Worm (Caenorhabditis elegans) whole organism, L3 larva: ENCODE measurements around the gene rad-54.L2.

ENCODE experiments used
- R02D3.7 ChIP-seq: fragments of 150-350 bp; optimal IDR thresholded peaks from 2 replicates; lab custom pipeline; 2014; ENCODE audit warnings: missing biosample characterization, missing genetic modification characterization
- ZK546.5 ChIP-seq: sonication (generic microtip); optimal IDR thresholded peaks from 2 replicates; lab custom pipeline; 2017; ENCODE audit warnings: missing biosample characterization, missing genetic modification characterization
- aly-2 ChIP-seq: fragments of 150-350 bp; optimal IDR thresholded peaks from 2 replicates; lab custom pipeline; 2014; ENCODE audit warnings: missing biosample characterization, missing genetic modification characterization
- ama-1 ChIP-seq: fragments of 150-350 bp; optimal IDR thresholded peaks from 2 replicates; lab custom pipeline; 2018
- ceh-16 ChIP-seq: sonication (generic microtip); optimal IDR thresholded peaks from 2 replicates; lab custom pipeline; 2017; ENCODE audit warnings: missing biosample characterization, missing genetic modification characterization
- ceh-28 ChIP-seq: fragments of 150-350 bp; optimal IDR thresholded peaks from 2 replicates; lab custom pipeline; 2014; ENCODE audit warnings: missing biosample characterization, missing genetic modification reagents, missing genetic modification characterization
- ceh-82 ChIP-seq: fragments of 150-350 bp; optimal IDR thresholded peaks from 2 replicates; lab custom pipeline; 2014; ENCODE audit warnings: missing biosample characterization, missing genetic modification characterization
- ceh-9 ChIP-seq: sonication (generic microtip); optimal IDR thresholded peaks from 2 replicates; lab custom pipeline; 2018; ENCODE audit warnings: missing biosample characterization, missing genetic modification characterization
- daf-12 ChIP-seq: fragments of 150-350 bp; optimal IDR thresholded peaks from 2 replicates; lab custom pipeline; 2014; ENCODE audit warnings: missing biosample characterization, missing genetic modification reagents, missing genetic modification characterization
- egl-27 ChIP-seq: sonication (generic microtip); optimal IDR thresholded peaks from 4 replicates; lab custom pipeline; 2017; ENCODE audit warnings: missing biosample characterization, missing genetic modification reagents, missing genetic modification characterization
- elt-1 ChIP-seq: fragments of 150-350 bp; optimal IDR thresholded peaks from 2 replicates; lab custom pipeline; 2014; ENCODE audit warnings: missing biosample characterization, missing genetic modification characterization
- elt-2 ChIP-seq: sonication (generic microtip); optimal IDR thresholded peaks from 2 replicates; lab custom pipeline; 2016; ENCODE audit warnings: missing genetic modification reagents, mild to moderate bottlenecking, missing genetic modification characterization, missing compliant biosample characterization
- elt-3 ChIP-seq, 3 experiments: fragments of 150-350 bp in 1 of 3; sonication (generic microtip) in 2 of 3; optimal IDR thresholded peaks; 2 replicates in 2 of 3; 4 replicates in 1 of 3; lab custom pipeline; 2014 to 2017; ENCODE audit warnings: missing biosample characterization in 3 of 3, missing genetic modification characterization in 3 of 3
- eor-1 ChIP-seq, 2 experiments: fragments of 150-350 bp; optimal IDR thresholded peaks; 2 replicates each; lab custom pipeline; 2014 to 2018; ENCODE audit warnings: missing biosample characterization in 2 of 2, missing genetic modification characterization in 2 of 2
- fkh-10 ChIP-seq: sonication (generic microtip); optimal IDR thresholded peaks from 2 replicates; lab custom pipeline; 2017; ENCODE audit warnings: missing biosample characterization, missing genetic modification reagents, missing genetic modification characterization
- fkh-2 ChIP-seq: fragments of 150-350 bp; optimal IDR thresholded peaks from 2 replicates; lab custom pipeline; 2014; ENCODE audit warnings: missing biosample characterization, missing genetic modification reagents, missing genetic modification characterization
- fos-1 ChIP-seq: fragments of 150-350 bp; optimal IDR thresholded peaks from 2 replicates; lab custom pipeline; 2014; ENCODE audit warnings: missing biosample characterization, missing genetic modification characterization
- hmg-11 ChIP-seq: sonication (generic microtip); optimal IDR thresholded peaks from 2 replicates; lab custom pipeline; 2016; ENCODE audit warnings: missing genetic modification characterization, missing compliant biosample characterization
- jun-1 ChIP-seq: fragments of 150-350 bp; optimal IDR thresholded peaks from 2 replicates; lab custom pipeline; 2014; ENCODE audit warnings: missing biosample characterization, missing genetic modification reagents, missing genetic modification characterization
- lin-15B ChIP-seq: fragments of 150-350 bp; optimal IDR thresholded peaks from 2 replicates; lab custom pipeline; 2014; ENCODE audit warnings: missing biosample characterization, missing genetic modification characterization
- lin-39 ChIP-seq: fragments of 150-350 bp; optimal IDR thresholded peaks from 2 replicates; lab custom pipeline; 2018; ENCODE audit warnings: missing biosample characterization, missing genetic modification reagents, missing genetic modification characterization
- lsy-12 ChIP-seq: sonication (generic microtip); optimal IDR thresholded peaks from 2 replicates; lab custom pipeline; 2016; ENCODE audit warnings: mild to moderate bottlenecking, missing genetic modification characterization, missing compliant biosample characterization
- mml-1 ChIP-seq: fragments of 150-350 bp; sonication (generic microtip); optimal IDR thresholded peaks from 3 replicates; lab custom pipeline; 2014; ENCODE audit warnings: missing biosample characterization, missing genetic modification characterization
- nfya-1 ChIP-seq: sonication (generic microtip); optimal IDR thresholded peaks from 2 replicates; lab custom pipeline; 2017; ENCODE audit warnings: missing genetic modification characterization, mild to moderate bottlenecking, missing compliant biosample characterization, antibody characterized with exemption, moderate library complexity; ENCODE audit not compliant: insufficient read depth
- nhr-23 ChIP-seq: fragments of 150-350 bp; optimal IDR thresholded peaks from 2 replicates; lab custom pipeline; 2014; ENCODE audit warnings: missing biosample characterization, missing genetic modification reagents, missing genetic modification characterization
- nhr-237 ChIP-seq: fragments of 150-350 bp; optimal IDR thresholded peaks from 2 replicates; lab custom pipeline; 2014; ENCODE audit warnings: missing biosample characterization, missing genetic modification characterization
- nhr-25 ChIP-seq: sonication (generic microtip); optimal IDR thresholded peaks from 2 replicates; lab custom pipeline; 2017; ENCODE audit warnings: missing biosample characterization, missing genetic modification characterization
- nhr-28 ChIP-seq: fragments of 150-350 bp; optimal IDR thresholded peaks from 2 replicates; lab custom pipeline; 2014; ENCODE audit warnings: missing biosample characterization, missing genetic modification characterization
- nhr-43 ChIP-seq: sonication (generic microtip); optimal IDR thresholded peaks from 2 replicates; lab custom pipeline; 2016; ENCODE audit warnings: mild to moderate bottlenecking, missing genetic modification characterization, missing compliant biosample characterization; ENCODE audit not compliant: poor library complexity, severe bottlenecking
- nhr-67 ChIP-seq: fragments of 150-350 bp; optimal IDR thresholded peaks from 2 replicates; lab custom pipeline; 2014; ENCODE audit warnings: missing biosample characterization, missing genetic modification characterization
- nhr-76 ChIP-seq: fragments of 150-350 bp; sonication (generic microtip); optimal IDR thresholded peaks from 5 replicates; lab custom pipeline; 2014; ENCODE audit warnings: missing biosample characterization, missing genetic modification characterization
- nhr-77 ChIP-seq: fragments of 150-350 bp; optimal IDR thresholded peaks from 2 replicates; lab custom pipeline; 2014; ENCODE audit warnings: missing biosample characterization, missing genetic modification characterization
- pha-4 ChIP-seq: fragments of 150-350 bp; optimal IDR thresholded peaks from 2 replicates; lab custom pipeline; 2014; ENCODE audit warnings: missing biosample characterization, missing genetic modification reagents, missing genetic modification characterization
- pqm-1 ChIP-seq: fragments of 150-350 bp; optimal IDR thresholded peaks from 2 replicates; lab custom pipeline; 2017; ENCODE audit warnings: missing biosample characterization, missing genetic modification characterization, inconsistent platforms
- sea-2 ChIP-seq: fragments of 150-350 bp; sonication (generic microtip); optimal IDR thresholded peaks from 4 replicates; lab custom pipeline; 2014; ENCODE audit warnings: missing biosample characterization, missing genetic modification reagents, missing genetic modification characterization
- skn-1 ChIP-seq: fragments of 150-350 bp; optimal IDR thresholded peaks from 2 replicates; lab custom pipeline; 2014; ENCODE audit warnings: missing biosample characterization, missing genetic modification characterization
- snpc-4 ChIP-seq: fragments of 150-350 bp; optimal IDR thresholded peaks from 2 replicates; lab custom pipeline; 2014; ENCODE audit warnings: missing biosample characterization, missing genetic modification characterization
- tbx-2 ChIP-seq: sonication (generic microtip); optimal IDR thresholded peaks from 2 replicates; lab custom pipeline; 2016; ENCODE audit warnings: mild to moderate bottlenecking, missing genetic modification characterization, missing compliant biosample characterization
- unc-39 ChIP-seq: sonication (generic microtip); optimal IDR thresholded peaks from 4 replicates; lab custom pipeline; 2017; ENCODE audit warnings: missing biosample characterization, missing genetic modification characterization
- unc-62 ChIP-seq: fragments of 150-350 bp; sonication (generic microtip); optimal IDR thresholded peaks from 4 replicates; lab custom pipeline; 2014; ENCODE audit warnings: missing biosample characterization, missing genetic modification reagents, missing genetic modification characterization
- ztf-11 ChIP-seq: fragments of 150-350 bp; optimal IDR thresholded peaks from 2 replicates; lab custom pipeline; 2014; ENCODE audit warnings: missing biosample characterization, missing genetic modification characterization
- ztf-4 ChIP-seq: fragments of 150-350 bp; optimal IDR thresholded peaks from 2 replicates; lab custom pipeline; 2014; ENCODE audit warnings: missing biosample characterization, missing genetic modification characterization

rad-54.L2 gene

ce11 chrIV:8923381-8923780 lies 29.5 kb downstream of the rad-54.L2 start:
- TF ChIP-seq fos-1 (tag; lab: Kevin White, UChicago) (no peak), daf-12 (tag; lab: Kevin White, UChicago) (no peak), ztf-4 (tag; lab: Kevin White, UChicago) (no peak), sea-2 (GFP tag; lab: Kevin White, UChicago) (no peak), tbx-2 (tag; lab: Kevin White, UChicago) (no peak)

ce11 chrIV:8924126-8924525 lies 30.2 kb downstream of the rad-54.L2 start:
- TF ChIP-seq jun-1 (tag; lab: Kevin White, UChicago) (no peak), ceh-28 (tag; lab: Kevin White, UChicago) (no peak)

ce11 chrIV:8925990-8926389 lies 32.1 kb downstream of the rad-54.L2 start, which contains the start of the genes D1046.2 and cfim-2:
D1046.2 (minus strand) TSS chrIV:8926067.
cfim-2 (plus strand) TSS chrIV:8926324.
- no peak for TF ChIP-seq nhr-43 (tag; lab: Kevin White, UChicago)
- TF ChIP-seq ama-1 (lab: Kevin White, UChicago), result no peak
- TF ChIP-seq nhr-23 (tag; lab: Kevin White, UChicago), result peak; percentile 38
- no peak for TF ChIP-seq fkh-2
- TF ChIP-seq nhr-28 (tag; lab: Kevin White, UChicago), result no peak
- TF ChIP-seq lin-15B (tag; lab: Kevin White, UChicago), result peak; percentile 28
- TF ChIP-seq nhr-76 (tag; lab: Kevin White, UChicago), result no peak
- TF ChIP-seq hmg-11 (tag; lab: Kevin White, UChicago), result no peak
- TF ChIP-seq elt-1, result no peak
- TF ChIP-seq nhr-237 (tag; lab: Kevin White, UChicago), result no peak
- no peak for TF ChIP-seq fkh-10 (GFP tag; lab: Kevin White, UChicago)
- peak; percentile 44 for TF ChIP-seq pha-4 (tag; lab: Kevin White, UChicago)
- no peak for TF ChIP-seq fos-1 (tag; lab: Kevin White, UChicago)
- TF ChIP-seq pqm-1 (tag; lab: Kevin White, UChicago), result no peak
- no peak for TF ChIP-seq ZK546.5 (tag; lab: Kevin White, UChicago)
- peak; percentile 12 for TF ChIP-seq R02D3.7 (tag; lab: Kevin White, UChicago)
- no peak for TF ChIP-seq skn-1 (tag; lab: Kevin White, UChicago)
- TF ChIP-seq nfya-1, result peak; percentile 42

- TF ChIP-seq elt-2 (tag; lab: Kevin White, UChicago) (no peak), ceh-28 (tag; lab: Kevin White, UChicago) (no peak), unc-39 (tag; lab: Kevin White, UChicago) (no peak), snpc-4 (tag; lab: Kevin White, UChicago) (no peak), ztf-4 (tag; lab: Kevin White, UChicago) (no peak), lsy-12 (tag; lab: Kevin White, UChicago) (no peak), egl-27 (tag; lab: Kevin White, UChicago) (no peak), ceh-82 (tag; lab: Kevin White, UChicago) (no peak), nhr-43 (tag; lab: Kevin White, UChicago) (no peak), jun-1 (tag; lab: Kevin White, UChicago) (no peak), nfya-1 (no peak), nhr-67 (tag; lab: Kevin White, UChicago) (no peak), fos-1 (tag; lab: Kevin White, UChicago) (no peak), nhr-77 (tag; lab: Kevin White, UChicago) (no peak), pha-4 (tag; lab: Kevin White, UChicago) (no peak), lin-15B (tag; lab: Kevin White, UChicago) (no peak), lin-39 (no peak), eor-1 (tag; optimal IDR thresholded peaks at IDR 0.05; lab: Kevin White, UChicago) (no peak)
- TF ChIP-seq, all 47 proteins: peak for 0
Measured at ce11 chrIV:8926511-8926910, 32.6 kb downstream of the rad-54.L2 start.

ce11 chrIV:8927093-8927492 lies 33.2 kb downstream of the rad-54.L2 start:
- TF ChIP-seq elt-3 (tag; optimal IDR thresholded peaks at IDR 0.05; lab: Kevin White, UChicago) (peak in 1 of 3 experiments; percentile 2), ztf-11 (no peak), nhr-237 (tag; lab: Kevin White, UChicago) (no peak), nhr-43 (tag; lab: Kevin White, UChicago) (peak; percentile 83), skn-1 (tag; lab: Kevin White, UChicago) (peak; percentile 20), ceh-16 (no peak), ZK546.5 (tag; lab: Kevin White, UChicago) (no peak), ceh-9 (tag; lab: Kevin White, UChicago) (no peak), tbx-2 (tag; lab: Kevin White, UChicago) (peak; percentile 58), aly-2 (tag; lab: Kevin White, UChicago) (no peak), ceh-82 (tag; lab: Kevin White, UChicago) (no peak), unc-62 (GFP tag; lab: Kevin White, UChicago) (peak; percentile 25), eor-1 (tag; optimal IDR thresholded peaks at IDR 0.05; lab: Kevin White, UChicago) (no peak), ceh-28 (tag; lab: Kevin White, UChicago) (peak; percentile 67), R02D3.7 (tag; lab: Kevin White, UChicago) (peak; percentile 57), ztf-4 (tag; lab: Kevin White, UChicago) (peak; percentile 57), lin-15B (tag; lab: Kevin White, UChicago) (peak; percentile 35), pqm-1 (tag; lab: Kevin White, UChicago) (peak; percentile 28), mml-1 (tag; lab: Kevin White, UChicago) (no peak), nfya-1 (peak; percentile 67), nhr-25 (peak; percentile 81), lin-39 (peak; percentile 92), fkh-2 (no peak), jun-1 (tag; lab: Kevin White, UChicago) (peak; percentile 51)
